Worm (Caenorhabditis elegans) whole organism, L4/young adult: ENCODE measurements around the gene srh-266.

Experiments
- W03F9.2 ChIP-seq: fragments of 150-350 bp; optimal IDR thresholded peaks from 2 replicates; lab custom pipeline; 2014; ENCODE audit warnings: missing biosample characterization, missing genetic modification characterization
- dao-5 ChIP-seq: sonication (generic microtip); optimal IDR thresholded peaks from 2 replicates; lab custom pipeline; 2016; ENCODE audit warnings: missing genotype, missing genetic modification characterization, moderate library complexity, missing compliant biosample characterization
- him-1 ChIP-seq: sonication (generic microtip); optimal IDR thresholded peaks from 2 replicates; lab custom pipeline; 2016; ENCODE audit warnings: missing genotype, missing genetic modification reagents, missing genetic modification characterization, missing compliant biosample characterization

DNA sequence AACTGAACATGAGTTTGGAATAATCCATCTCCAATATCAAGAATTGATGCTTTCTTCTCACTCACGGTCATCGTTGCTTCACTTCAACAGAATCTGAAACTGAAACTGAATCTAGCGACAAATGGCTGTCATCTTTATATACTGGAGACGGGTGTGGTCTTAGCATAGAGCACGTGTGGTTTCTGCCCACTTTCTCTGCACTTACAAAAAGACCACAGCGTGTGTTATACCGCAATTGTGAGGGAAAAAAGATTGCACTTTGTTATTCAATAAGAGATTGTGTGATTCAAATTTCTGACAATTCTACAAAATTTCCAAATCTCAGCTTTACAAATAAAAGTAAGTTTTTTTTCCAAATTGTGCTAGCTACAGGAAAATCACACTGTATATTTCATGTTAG, 18.5 kb upstream of the srh-266 start, which contains the start of gene F48G7.12:
- no peak for TF ChIP-seq him-1 (tag; lab: Kevin White, UChicago)
- no peak for TF ChIP-seq dao-5 (tag; lab: Kevin White, UChicago)
- no peak for TF ChIP-seq W03F9.2
